Fruit fly (Drosophila melanogaster) ovary, adult (tissue): ENCODE measurements around the gene mira.

Source experiments
- CG17801 ChIP-seq: fragments of 200-800 bp; optimal IDR thresholded peaks from 2 replicates; lab custom pipeline; 2019; ENCODE audit warnings: missing biosample characterization, mild to moderate bottlenecking, missing genetic modification characterization, moderate library complexity; ENCODE audit not compliant: partially characterized antibody

The mira gene

DNA sequence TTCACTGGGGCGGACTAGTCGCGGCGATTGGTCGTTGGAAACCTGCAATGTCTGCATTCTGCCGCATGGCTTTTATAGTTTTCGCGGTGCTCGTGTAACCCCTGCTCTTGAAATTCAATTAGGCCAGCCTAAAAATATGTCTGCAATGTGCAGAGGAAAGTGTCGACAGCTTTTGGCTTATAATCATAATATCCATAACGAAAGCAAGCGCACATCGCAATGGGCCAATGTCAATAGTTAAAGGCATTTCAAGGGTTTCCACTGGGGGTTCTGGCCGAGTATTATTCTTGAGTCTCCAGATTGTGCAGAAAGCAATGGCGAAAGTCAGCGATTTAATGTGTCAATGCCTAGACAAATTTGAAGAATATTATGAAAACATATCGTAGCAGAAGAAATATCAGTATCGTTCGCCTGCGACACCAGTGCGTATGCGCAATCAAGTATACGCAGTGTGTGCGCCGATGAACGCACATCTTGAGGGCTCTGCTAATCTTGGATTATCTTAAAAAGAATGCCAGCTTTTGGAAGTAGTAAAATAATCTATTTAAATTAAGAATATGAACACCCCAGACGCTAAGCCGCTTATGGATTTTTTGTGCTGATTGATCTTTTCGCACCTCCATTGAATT lies 46.6 kb downstream of the mira start, which contains the start of gene ninaE:
Gene ninaE, minus strand, starts transcription at position 51 of the 629 bp plus-strand sequence.
- no peak for TF ChIP-seq CG17801
